Fruit fly (Drosophila melanogaster) whole organism, adult: ENCODE data around the gene TfIIS.

Experiments used
- CG11617 ChIP-seq: fragments of 200-800 bp; sonication (Bioruptor generic); optimal IDR thresholded peaks from 2 replicates; lab custom pipeline; 2017; ENCODE audit warnings: mild to moderate bottlenecking, missing biosample characterization, missing genetic modification reagents, missing genetic modification characterization
- CG12768 ChIP-seq: fragments of 200-800 bp; sonication (Bioruptor generic); optimal IDR thresholded peaks from 2 replicates; lab custom pipeline; 2017; ENCODE audit warnings: missing biosample characterization, missing genetic modification characterization, mild to moderate bottlenecking, moderate library complexity, missing genetic modification reagents
- CG14711 ChIP-seq: fragments of 200-800 bp; sonication (Bioruptor generic); optimal IDR thresholded peaks from 2 replicates; lab custom pipeline; 2018; ENCODE audit warnings: missing biosample characterization, mild to moderate bottlenecking, missing genetic modification characterization, moderate library complexity
- CG1620 ChIP-seq: fragments of 200-800 bp; sonication (Bioruptor generic); optimal IDR thresholded peaks from 2 replicates; lab custom pipeline; 2016; ENCODE audit warnings: missing biosample characterization, missing genetic modification characterization
- CG33017 ChIP-seq: fragments of 200-800 bp; sonication (Bioruptor generic); optimal IDR thresholded peaks from 2 replicates; lab custom pipeline; 2018; ENCODE audit warnings: missing biosample characterization, mild to moderate bottlenecking, missing genetic modification characterization, moderate library complexity
- CG5204 ChIP-seq: fragments of 200-800 bp; sonication (Bioruptor generic); optimal IDR thresholded peaks from 2 replicates; lab custom pipeline; 2016; ENCODE audit warnings: missing biosample characterization, missing genetic modification characterization
- CG7045 ChIP-seq: fragments of 200-800 bp; sonication (Bioruptor generic); optimal IDR thresholded peaks from 2 replicates; lab custom pipeline; 2017; ENCODE audit warnings: missing biosample characterization, mild to moderate bottlenecking, missing genetic modification characterization
- CG7101 ChIP-seq: fragments of 200-800 bp; sonication (Bioruptor generic); optimal IDR thresholded peaks from 2 replicates; lab custom pipeline; 2018; ENCODE audit warnings: missing biosample characterization, mild to moderate bottlenecking, missing genetic modification characterization, moderate library complexity
- Clk ChIP-seq: fragments of 200-800 bp; sonication (Bioruptor generic); optimal IDR thresholded peaks from 2 replicates; lab custom pipeline; 2017; ENCODE audit warnings: missing biosample characterization, missing genetic modification characterization
- Crg-1 ChIP-seq: fragments of 200-800 bp; sonication (Bioruptor generic); optimal IDR thresholded peaks from 2 replicates; lab custom pipeline; 2016; ENCODE audit warnings: missing biosample characterization, missing genetic modification characterization
- Hr96 ChIP-seq: fragments of 200-800 bp; sonication (Bioruptor generic); optimal IDR thresholded peaks from 2 replicates; lab custom pipeline; 2016; ENCODE audit warnings: missing biosample characterization, missing genetic modification characterization
- Mnt ChIP-seq: fragments of 200-800 bp; sonication (Bioruptor generic); optimal IDR thresholded peaks from 2 replicates; lab custom pipeline; 2016; ENCODE audit warnings: missing biosample characterization, mild to moderate bottlenecking, missing genetic modification characterization
- bab1 ChIP-seq: fragments of 200-800 bp; sonication (Bioruptor generic); optimal IDR thresholded peaks from 3 replicates; lab custom pipeline; 2019; ENCODE audit warnings: missing biosample characterization, mild to moderate bottlenecking, missing genetic modification characterization, moderate library complexity
- cic ChIP-seq: fragments of 200-800 bp; sonication (Bioruptor generic); optimal IDR thresholded peaks from 2 replicates; lab custom pipeline; 2017; ENCODE audit warnings: missing biosample characterization, mild to moderate bottlenecking, missing genetic modification characterization, moderate library complexity
- cnc ChIP-seq, 2 experiments: fragments of >200 bp; optimal IDR thresholded peaks; 2 replicates each; lab custom pipeline; 2017
- kay ChIP-seq: fragments of 200-800 bp; sonication (Bioruptor generic); peaks from one replicate; lab custom pipeline; 2016; ENCODE audit warnings: missing biosample characterization, missing genetic modification characterization, borderline replicate concordance
- ovo ChIP-seq: fragments of 200-800 bp; sonication (Bioruptor generic); optimal IDR thresholded peaks from 2 replicates; lab custom pipeline; 2016; ENCODE audit warnings: missing biosample characterization, missing genetic modification characterization
- pad ChIP-seq: fragments of 200-800 bp; sonication (Bioruptor generic); optimal IDR thresholded peaks from 3 replicates; lab custom pipeline; 2017; ENCODE audit warnings: missing biosample characterization, missing genetic modification characterization, mild to moderate bottlenecking, moderate library complexity, missing genetic modification reagents
- tj ChIP-seq: fragments of 200-800 bp; sonication (Bioruptor generic); optimal IDR thresholded peaks from 3 replicates; lab custom pipeline; 2017; ENCODE audit warnings: missing biosample characterization, mild to moderate bottlenecking, missing genetic modification characterization, moderate library complexity
- toe ChIP-seq: fragments of 200-800 bp; sonication (Bioruptor generic); optimal IDR thresholded peaks from 2 replicates; lab custom pipeline; 2016; ENCODE audit warnings: missing biosample characterization, missing genetic modification characterization

The TfIIS gene

DNA sequence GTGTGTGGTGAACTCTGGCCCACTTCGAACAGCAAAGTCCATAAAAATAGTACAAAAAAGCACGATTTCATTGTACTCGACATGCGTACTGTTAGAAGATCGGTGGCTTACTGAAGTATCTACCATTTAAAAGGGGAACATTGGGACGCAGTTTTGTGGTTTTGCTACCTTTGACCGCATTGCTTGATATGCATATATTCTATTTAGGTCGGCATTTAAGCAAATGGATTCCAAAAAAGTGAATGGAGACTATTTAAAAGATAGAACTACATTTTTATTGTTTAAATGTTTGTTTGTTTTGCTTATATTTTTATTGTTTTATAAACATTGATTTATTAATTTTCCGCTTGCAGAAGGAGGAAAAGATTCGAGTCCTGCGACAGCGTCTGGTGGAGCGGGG is 28.9 kb downstream of the TfIIS start, which contains the start of gene CG31832:
Gene CG31832, minus strand, starts transcription at position 101 of the 400 bp plus-strand sequence.
- TF ChIP-seq kay = peak; percentile 20
- no peak for TF ChIP-seq ovo (GFP tag; lab: Kevin White, UChicago)
- TF ChIP-seq CG1620 = no peak

DNA sequence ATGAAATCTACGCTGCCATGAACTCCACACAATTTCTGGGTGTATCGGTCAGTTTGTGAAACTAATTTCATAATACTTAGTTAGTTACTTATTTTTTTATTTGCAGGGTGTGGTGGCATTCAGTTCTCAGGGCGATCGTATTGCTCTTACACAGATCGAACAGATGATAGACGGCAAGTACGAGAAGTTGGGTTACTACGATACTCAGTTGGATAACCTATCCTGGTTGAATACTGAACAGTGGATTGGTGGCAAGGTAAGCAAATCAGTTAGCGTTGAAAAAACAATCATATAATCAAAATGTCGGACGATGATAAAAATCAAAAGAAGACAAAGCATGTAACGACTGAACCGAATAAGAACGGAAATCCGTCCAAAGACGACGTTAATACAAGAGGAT is 34.0 kb downstream of the TfIIS start, which contains the start of gene CG33310:
Gene CG33310, plus strand, starts transcription at position 301 of the 400 bp plus-strand sequence.
- TF ChIP-seq cic (GFP tag; lab: Kevin White, UChicago) = no peak
- TF ChIP-seq Hr96 (GFP tag; lab: Kevin White, UChicago) = no peak
- TF ChIP-seq pad (GFP tag; lab: Kevin White, UChicago) = no peak
- no peak for TF ChIP-seq CG5204
- no peak for TF ChIP-seq bab1
- no peak for TF ChIP-seq CG14711 (tag; lab: Kevin White, UChicago)
- no peak for TF ChIP-seq CG11617 (GFP tag; lab: Kevin White, UChicago)

DNA sequence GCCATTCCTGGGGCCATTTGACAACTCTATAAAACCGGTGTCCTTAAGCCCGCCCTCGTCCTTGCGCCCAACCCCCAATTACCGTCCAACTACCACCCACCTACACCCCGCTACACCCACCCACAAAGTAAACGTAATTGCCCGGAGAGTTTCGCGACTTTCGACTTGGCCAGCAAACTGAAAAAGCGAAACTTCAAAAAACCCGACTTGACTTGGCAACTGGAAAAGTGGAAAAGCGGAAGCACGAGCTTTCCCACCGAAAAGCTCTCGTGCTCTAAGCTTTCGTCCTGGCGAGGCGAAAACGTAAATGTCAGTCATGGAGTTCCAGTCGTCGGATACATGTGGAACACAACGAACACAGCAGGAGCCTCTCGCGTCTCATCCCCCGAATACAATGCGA is 44.5 kb downstream of the TfIIS start, which contains the start of gene GABA-B-R1:
Gene GABA-B-R1, plus strand, starts transcription at position 301 of the 400 bp plus-strand sequence.
- TF ChIP-seq CG14711 (tag; lab: Kevin White, UChicago) = no peak
- no peak for TF ChIP-seq CG1620
- no peak for TF ChIP-seq cic (GFP tag; lab: Kevin White, UChicago)
- TF ChIP-seq bab1 = no peak
- TF ChIP-seq CG7101 = no peak
- no peak for TF ChIP-seq CG11617 (GFP tag; lab: Kevin White, UChicago)
- TF ChIP-seq CG7045 (GFP tag; lab: Kevin White, UChicago) = no peak
- TF ChIP-seq Clk (GFP tag; lab: Kevin White, UChicago) = no peak
- no peak for TF ChIP-seq CG5204
- TF ChIP-seq Mnt (GFP tag; lab: Kevin White, UChicago) = no peak
- TF ChIP-seq tj = no peak
- no peak for TF ChIP-seq Crg-1

DNA sequence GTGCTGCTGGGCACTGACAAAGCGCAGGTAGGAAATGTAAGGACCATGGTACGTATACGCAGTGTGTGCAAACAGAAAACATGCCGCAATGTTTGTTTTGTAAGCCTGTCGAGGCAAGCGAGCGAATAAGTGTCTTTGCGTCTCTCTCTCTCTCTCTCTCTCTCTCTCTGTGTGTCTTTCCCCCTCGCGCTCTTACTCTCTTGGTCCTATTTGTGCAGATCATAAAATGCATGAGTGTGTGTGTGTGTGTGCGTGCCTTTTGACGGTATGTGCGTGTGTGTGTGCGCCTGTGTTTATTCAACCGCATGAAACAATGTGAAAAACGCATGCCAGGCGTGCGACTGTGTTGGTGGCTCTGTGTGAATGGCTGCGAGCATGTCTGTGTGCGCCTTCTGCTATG is 47.0 kb downstream of the TfIIS start:
- TF ChIP-seq cic (GFP tag; lab: Kevin White, UChicago) (peak; percentile 13), bab1 (no peak), Hr96 (GFP tag; lab: Kevin White, UChicago) (peak; percentile 2)

DNA sequence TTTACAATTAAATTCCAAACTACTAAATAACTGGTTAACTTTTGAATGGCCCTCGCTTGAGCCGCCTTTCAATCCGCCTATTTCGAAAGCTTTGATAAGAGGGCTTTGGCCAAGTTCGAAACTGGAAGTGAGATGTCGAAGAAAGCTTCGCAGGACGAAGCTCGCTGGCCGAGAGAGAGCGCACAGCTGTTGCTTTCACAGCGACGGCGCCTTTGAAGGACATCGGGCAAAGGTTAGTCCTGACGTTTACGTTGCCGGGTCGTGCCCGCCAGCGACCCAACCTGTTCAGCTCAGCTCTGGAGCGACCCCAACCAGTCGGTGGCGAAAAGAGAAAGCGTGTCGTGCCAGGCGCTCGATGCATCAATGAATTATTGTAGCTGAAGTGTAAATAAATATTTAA is 48.8 kb downstream of the TfIIS start:
- TF ChIP-seq kay = no peak

DNA sequence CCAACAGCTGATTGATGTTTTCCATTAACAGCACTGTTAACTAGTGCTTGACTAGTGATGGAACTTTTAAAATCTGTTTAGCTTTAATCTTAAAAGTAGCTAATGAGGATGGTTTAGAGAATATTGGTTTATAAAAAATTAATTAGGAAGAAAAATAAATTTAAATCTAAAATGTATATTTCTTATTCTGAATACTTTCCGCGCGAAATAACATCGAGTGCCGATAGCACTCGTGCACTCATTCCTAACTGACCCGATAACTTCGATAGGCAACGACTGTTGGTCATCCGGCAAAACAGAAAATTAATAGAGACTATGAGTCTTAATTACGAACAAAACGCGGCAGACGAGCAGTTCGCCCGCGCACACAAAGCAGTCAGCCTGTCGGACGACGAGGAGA is 50.9 kb downstream of the TfIIS start, which contains the start of the genes THG and Rnmt:
Gene THG, minus strand, starts transcription at position 22 of the 400 bp plus-strand sequence.
Gene Rnmt, plus strand, starts transcription at position 237 of the 400 bp plus-strand sequence.
- TF ChIP-seq toe (GFP tag; lab: Kevin White, UChicago) (peak; percentile 78), CG7045 (GFP tag; lab: Kevin White, UChicago) (peak; percentile 63), cnc (optimal IDR thresholded peaks at IDR 0.05; lab: Kevin White, UChicago) (no peak), bab1 (peak; percentile 88), CG14711 (tag; lab: Kevin White, UChicago) (peak; percentile 75), ovo (GFP tag; lab: Kevin White, UChicago) (peak; percentile 28), CG33017 (peak; percentile 70), tj (peak; percentile 43), CG7101 (peak; percentile 83), CG1620 (peak; percentile 71), CG11617 (GFP tag; lab: Kevin White, UChicago) (peak; percentile 75), Mnt (GFP tag; lab: Kevin White, UChicago) (peak; percentile 65), CG12768 (peak; percentile 47), Crg-1 (peak; percentile 20), CG5204 (peak; percentile 63), pad (GFP tag; lab: Kevin White, UChicago) (peak; percentile 26), cic (GFP tag; lab: Kevin White, UChicago) (no peak), Hr96 (GFP tag; lab: Kevin White, UChicago) (peak; percentile 65), Clk (GFP tag; lab: Kevin White, UChicago) (peak; percentile 30), kay (no peak)
